Fruit fly (Drosophila melanogaster): ENCODE measurements around the gene CG2003.

- no peak for TF ChIP-seq CG15710 (tag; optimal IDR thresholded peaks at IDR 0.05)
- no peak for TF ChIP-seq Pif1A (GFP tag; optimal IDR thresholded peaks at IDR 0.05)
- no peak for TF ChIP-seq Snoo (tag; optimal IDR thresholded peaks at IDR 0.05)
These were observed 8.9 kb downstream of the CG2003 start for dm6 chr3R:31986775-31987349.
